Worm (Caenorhabditis elegans): ENCODE measurements around the gene ttbk-8.2.
A peak's percentile ranks its signal among the peaks of the same experiment; 100 is the strongest.

ttbk-8.2 gene

ce11 chrIV:5583184-5583583, 48.5 kb upstream of the ttbk-8.2 start:
- TF ChIP-seq nhr-25 (tag; optimal IDR thresholded peaks at IDR 0.05), result peak; percentile 1
- TF ChIP-seq nhr-6 (tag; optimal IDR thresholded peaks at IDR 0.05), result no peak

- no peak for TF ChIP-seq zag-1 (tag; optimal IDR thresholded peaks at IDR 0.05)
- TF ChIP-seq ztf-1 (GFP tag; conservative IDR thresholded peaks at IDR 0.05), result no peak
- no peak for TF ChIP-seq ama-1 (optimal IDR thresholded peaks at IDR 0.05)
- TF ChIP-seq gmeb-1 (tag; optimal IDR thresholded peaks at IDR 0.05), result no peak
- TF ChIP-seq alr-1 (tag; optimal IDR thresholded peaks at IDR 0.05), result no peak
- TF ChIP-seq ztf-11 (tag; optimal IDR thresholded peaks at IDR 0.05), result no peak
- no peak for TF ChIP-seq unc-39 (tag; optimal IDR thresholded peaks at IDR 0.05)
- TF ChIP-seq lsy-2 (tag; optimal IDR thresholded peaks at IDR 0.05), result no peak
- no peak for TF ChIP-seq nhr-6 (tag; optimal IDR thresholded peaks at IDR 0.05)
- TF ChIP-seq R02D3.7 (tag; optimal IDR thresholded peaks at IDR 0.05), result no peak
- TF ChIP-seq F13H6.1 (tag; optimal IDR thresholded peaks at IDR 0.05), result no peak
- no peak for TF ChIP-seq nhr-23 (tag; optimal IDR thresholded peaks at IDR 0.05)
- no peak for TF ChIP-seq nhr-237 (tag; optimal IDR thresholded peaks at IDR 0.05)
- TF ChIP-seq mdl-1 (tag; optimal IDR thresholded peaks at IDR 0.05), result no peak
- TF ChIP-seq nhr-11 (tag; optimal IDR thresholded peaks at IDR 0.05), result no peak
- TF ChIP-seq fos-1 (tag; optimal IDR thresholded peaks at IDR 0.05), result no peak
- no peak for TF ChIP-seq nhr-129 (tag; optimal IDR thresholded peaks at IDR 0.05)
These were observed 47.3 kb upstream of the ttbk-8.2 start, which contains the start of gene fkh-7 for ce11 chrIV:5584384-5584783. TSS of gene fkh-7 (plus strand) at chrIV:5584684.

- TF ChIP-seq snpc-4 (tag; optimal IDR thresholded peaks at IDR 0.05) (no peak), ztf-4 (tag; optimal IDR thresholded peaks at IDR 0.05) (no peak), Y55F3AM.14 (GFP tag; optimal IDR thresholded peaks at IDR 0.05) (peak; percentile 92), C34F6.9 (tag; optimal IDR thresholded peaks at IDR 0.05) (peak; percentile 16), crh-2 (tag; optimal IDR thresholded peaks at IDR 0.05) (peak; percentile 77), nhr-23 (tag; optimal IDR thresholded peaks at IDR 0.05) (no peak), nhr-129 (tag; optimal IDR thresholded peaks at IDR 0.05) (peak; percentile 84), blmp-1 (tag; optimal IDR thresholded peaks at IDR 0.05; ENCODE audit: insufficient read depth) (no peak), dmd-4 (tag; optimal IDR thresholded peaks at IDR 0.05) (no peak), nhr-10 (tag; optimal IDR thresholded peaks at IDR 0.05) (no peak), sma-3 (GFP tag; optimal IDR thresholded peaks at IDR 0.05) (no peak), elt-1 (tag; optimal IDR thresholded peaks at IDR 0.05) (no peak), nhr-77 (tag; optimal IDR thresholded peaks at IDR 0.05) (no peak), unc-62 (GFP tag; optimal IDR thresholded peaks at IDR 0.05) (no peak), nhr-11 (tag; optimal IDR thresholded peaks at IDR 0.05) (no peak), nhr-21 (tag; optimal IDR thresholded peaks at IDR 0.05) (no peak), lsy-2 (tag; optimal IDR thresholded peaks at IDR 0.05) (peak in 1 of 2 experiments; percentile 33)
These were observed 45.4 kb upstream of the ttbk-8.2 start for ce11 chrIV:5586320-5586720.

DNA sequence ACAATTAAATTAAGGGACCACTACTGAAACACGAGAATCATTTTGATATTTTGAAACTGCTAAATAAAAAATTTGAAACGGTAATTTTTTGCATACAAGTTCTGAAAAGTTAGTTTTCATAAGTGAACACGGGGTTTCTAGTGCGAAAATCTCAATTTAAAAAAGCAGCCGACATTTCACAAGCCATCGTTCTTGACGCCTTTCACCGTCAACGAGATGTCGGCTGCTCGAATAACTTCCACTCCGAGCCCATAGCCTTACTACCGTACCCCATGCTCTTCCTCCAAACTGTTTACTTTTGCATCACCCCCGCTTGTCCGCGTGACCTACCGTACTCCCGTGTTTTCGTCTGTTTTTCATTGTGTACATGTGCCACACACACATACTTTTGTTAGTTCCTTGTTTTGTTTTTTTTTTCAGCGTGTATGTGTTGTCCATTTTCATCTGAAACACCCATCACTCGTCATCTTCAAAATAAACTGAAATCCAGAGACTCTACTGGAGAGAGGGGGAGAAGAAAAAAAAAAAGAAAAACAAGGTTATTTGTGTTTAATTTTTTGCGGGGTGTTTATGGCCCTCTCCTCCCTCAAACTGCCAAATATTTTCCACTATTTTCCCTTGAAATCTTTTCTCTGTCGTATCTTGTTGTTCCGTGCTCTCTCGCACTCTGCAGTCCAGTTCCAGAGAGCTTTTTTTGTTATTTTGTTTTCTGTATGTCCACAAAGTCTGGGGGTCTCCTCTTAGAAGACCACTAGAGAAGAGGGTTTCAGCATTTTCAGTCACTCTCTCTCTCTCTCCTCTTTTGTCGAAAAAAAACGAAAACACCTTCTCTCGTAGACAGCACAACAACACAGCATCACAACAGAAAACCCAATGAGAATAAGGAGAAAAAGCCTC, 43.5 kb upstream of the ttbk-8.2 start:
- TF ChIP-seq lsy-2 (tag; optimal IDR thresholded peaks at IDR 0.05) (peak in 1 of 2 experiments; percentile 11), nhr-237 (tag; optimal IDR thresholded peaks at IDR 0.05) (no peak), nhr-129 (tag; optimal IDR thresholded peaks at IDR 0.05) (peak; percentile 83)

DNA sequence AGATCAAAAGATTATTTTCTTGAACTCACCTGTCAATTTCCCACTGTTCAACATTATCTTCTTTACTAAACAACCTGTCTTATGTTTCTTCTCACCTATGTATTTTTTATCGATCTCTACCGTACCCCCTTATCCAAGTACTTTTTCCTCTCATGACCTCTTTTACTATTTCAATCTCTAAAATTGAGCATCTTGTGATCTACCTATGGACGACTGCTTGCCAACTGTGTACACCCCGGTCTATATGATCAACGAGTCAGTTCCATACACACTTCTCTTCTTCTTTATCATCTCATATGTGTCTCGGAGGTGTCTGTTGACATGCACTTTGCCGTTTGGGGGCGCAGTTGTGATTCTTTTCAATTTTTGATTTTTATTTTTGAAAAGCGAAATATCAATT, 41.6 kb upstream of the ttbk-8.2 start:
- TF ChIP-seq sma-9 (GFP tag; optimal IDR thresholded peaks at IDR 0.05) (peak; percentile 84), sma-9 (tag; optimal IDR thresholded peaks at IDR 0.05) (no peak), skn-1 (tag; optimal IDR thresholded peaks at IDR 0.05) (no peak), alr-1 (tag; optimal IDR thresholded peaks at IDR 0.05) (no peak), lsy-2 (tag; optimal IDR thresholded peaks at IDR 0.05) (peak in 1 of 2 experiments; percentile 55), egl-27 (tag; optimal IDR thresholded peaks at IDR 0.05) (peak; percentile 21), gmeb-1 (tag; optimal IDR thresholded peaks at IDR 0.05) (peak; percentile 52), mab-5 (tag; optimal IDR thresholded peaks at IDR 0.05) (no peak), crh-2 (tag; optimal IDR thresholded peaks at IDR 0.05) (peak; percentile 42), dmd-4 (tag; optimal IDR thresholded peaks at IDR 0.05) (no peak), ztf-4 (tag; optimal IDR thresholded peaks at IDR 0.05) (peak; percentile 3), ceh-82 (tag; optimal IDR thresholded peaks at IDR 0.05) (no peak), sma-3 (GFP tag; optimal IDR thresholded peaks at IDR 0.05) (peak; percentile 33), nhr-129 (tag; optimal IDR thresholded peaks at IDR 0.05) (peak; percentile 87), C34F6.9 (tag; optimal IDR thresholded peaks at IDR 0.05) (peak; percentile 2), F13H6.1 (tag; optimal IDR thresholded peaks at IDR 0.05) (peak; percentile 71), fos-1 (tag; optimal IDR thresholded peaks at IDR 0.05) (peak; percentile 83)

Measured in whole organism, L2 larva.